In the genomic region with DNA sequence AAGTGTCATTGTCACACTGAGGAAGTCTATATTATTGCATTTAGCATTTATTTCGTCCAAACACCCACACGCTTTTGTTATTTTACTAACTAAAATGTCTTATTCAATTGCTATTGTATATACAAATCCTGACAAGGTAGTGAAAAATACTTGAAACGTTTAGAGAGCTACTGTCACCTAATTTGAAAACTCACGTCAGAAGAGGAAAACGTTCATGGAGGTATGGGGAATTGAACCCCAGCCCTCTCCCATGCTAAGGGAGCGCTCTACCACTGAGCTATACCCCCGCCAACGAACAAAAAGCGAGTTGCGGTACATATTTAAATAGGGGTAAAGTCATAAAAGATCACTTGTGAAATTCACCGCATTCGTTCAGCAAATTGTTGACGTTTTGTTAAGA, we compare ENCODE assay signal across 2 worm cellular contexts.
A peak's percentile ranks its signal among the peaks of the same experiment; 100 is the strongest.
TF ChIP-seq lines count a peak whose summit lies in the region.

No protein-coding gene starts in this region.

TF ChIP-seq in whole organism, L4 larva, 104 proteins besides CTCF, POLR2A, EP300 and RAD21 (continued from another document):
- TF ChIP-seq cey-2 (tag; optimal IDR thresholded peaks at IDR 0.05; lab: Kevin White, UChicago; ENCODE audit: borderline replicate concordance, insufficient read depth) (no peak), F49E8.2 (tag; optimal IDR thresholded peaks at IDR 0.05; lab: Kevin White, UChicago; ENCODE audit: borderline replicate concordance) (peak; percentile 35), mxl-2 (GFP tag; conservative IDR thresholded peaks at IDR 0.05; lab: Robert Waterston, UW) (no peak), ctbp-1 (GFP tag; IDR thresholded peaks at IDR 0.05; lab: Robert Waterston, UW) (0 out of 2 replicates have a peak, but pooled peaks have one; percentile 33), set-16 (GFP tag; IDR thresholded peaks at IDR 0.05; lab: Robert Waterston, UW) (no peak), lir-3 (tag; optimal IDR thresholded peaks at IDR 0.05; lab: Kevin White, UChicago) (peak; percentile 59), php-3 (GFP tag; IDR thresholded peaks at IDR 0.05; lab: Robert Waterston, UW) (peak; percentile 56; the same call in 1 of the 2 replicates), daf-19 (GFP tag; conservative IDR thresholded peaks at IDR 0.05; lab: Robert Waterston, UW) (0 out of 2 replicates have a peak, but pooled peaks have one; percentile 24), hmg-1.1 (GFP tag; IDR thresholded peaks at IDR 0.05; lab: Robert Waterston, UW) (peak; percentile 51), mdl-1 (tag; optimal IDR thresholded peaks at IDR 0.05; lab: Kevin White, UChicago) (no peak), ceh-82 (tag; optimal IDR thresholded peaks at IDR 0.05; lab: Kevin White, UChicago) (no peak), sdz-12 (GFP tag; optimal IDR thresholded peaks at IDR 0.05; lab: Kevin White, UChicago) (no peak), pqm-1 (tag; optimal IDR thresholded peaks at IDR 0.05; lab: Kevin White, UChicago) (no peak), ZK337.2 (GFP tag; IDR thresholded peaks at IDR 0.05; lab: Robert Waterston, UW) (peak; percentile 60; the same call in 1 of the 2 replicates), T20F7.1 (GFP tag; optimal IDR thresholded peaks at IDR 0.05; lab: Kevin White, UChicago) (peak; percentile 19), nhr-237 (tag; optimal IDR thresholded peaks at IDR 0.05; lab: Kevin White, UChicago) (no peak), dve-1 (tag; optimal IDR thresholded peaks at IDR 0.05; lab: Kevin White, UChicago; ENCODE audit: insufficient read depth) (no peak), nhr-111 (GFP tag; optimal IDR thresholded peaks at IDR 0.05; lab: Kevin White, UChicago) (peak; percentile 5), ceh-20 (GFP tag; IDR thresholded peaks at IDR 0.05; lab: Robert Waterston, UW) (no peak), aha-1 (tag; lab: Kevin White, UChicago) (peak; percentile 86), pha-4 (GFP tag; IDR thresholded peaks at IDR 0.05; lab: Robert Waterston, UW) (peak; percentile 85), pha-4 (tag; optimal IDR thresholded peaks at IDR 0.05; lab: Kevin White, UChicago) (no peak), zfp-3 (GFP tag; conservative IDR thresholded peaks at IDR 0.05; lab: Robert Waterston, UW) (0 out of 2 replicates have a peak, but pooled peaks have one; percentile 9), egl-27 (tag; optimal IDR thresholded peaks at IDR 0.05; lab: Kevin White, UChicago) (no peak), nhr-48 (tag; optimal IDR thresholded peaks at IDR 0.05; lab: Kevin White, UChicago) (peak; percentile 35), hlh-30 (tag; optimal IDR thresholded peaks at IDR 0.05; lab: Kevin White, UChicago; ENCODE audit: insufficient read depth) (peak; percentile 41), gei-8 (GFP tag; optimal IDR thresholded peaks at IDR 0.05; lab: Kevin White, UChicago) (peak; percentile 3), mdt-29 (GFP tag; IDR thresholded peaks at IDR 0.05; lab: Robert Waterston, UW) (peak; percentile 57; the same call in 1 of the 2 replicates), F26F4.8 (GFP tag; conservative IDR thresholded peaks at IDR 0.05; lab: Robert Waterston, UW) (0 out of 2 replicates have a peak, but pooled peaks have one; percentile 47), lin-39 (tag; optimal IDR thresholded peaks at IDR 0.05; lab: Kevin White, UChicago) (no peak), dmd-8 (GFP tag; IDR thresholded peaks at IDR 0.05; lab: Robert Waterston, UW) (peak; percentile 67; the same call in 1 of the 2 replicates), madf-9 (GFP tag; conservative IDR thresholded peaks at IDR 0.05; lab: Robert Waterston, UW) (no peak), daf-16 (GFP tag; optimal IDR thresholded peaks at IDR 0.05; lab: Kevin White, UChicago) (peak; percentile 18 to 84), daf-16 (tag; optimal IDR thresholded peaks at IDR 0.05; lab: Kevin White, UChicago) (peak; percentile 65), snpc-4 (tag; optimal IDR thresholded peaks at IDR 0.05; lab: Kevin White, UChicago) (no peak), skn-1 (tag; optimal IDR thresholded peaks at IDR 0.05; lab: Kevin White, UChicago) (no peak), mxl-3 (GFP tag; optimal IDR thresholded peaks at IDR 0.05; lab: Kevin White, UChicago) (peak; percentile 36), unc-62 (GFP tag; optimal IDR thresholded peaks at IDR 0.05 in 1 of 2; lab: Kevin White, UChicago) (no peak), unc-62 (tag; optimal IDR thresholded peaks at IDR 0.05; lab: Kevin White, UChicago) (no peak), nhr-76 (tag; optimal IDR thresholded peaks at IDR 0.05; lab: Kevin White, UChicago) (no peak), daf-12 (tag; optimal IDR thresholded peaks at IDR 0.05; lab: Kevin White, UChicago) (no peak), nhr-25 (tag; optimal IDR thresholded peaks at IDR 0.05; lab: Kevin White, UChicago; ENCODE audit: borderline replicate concordance, insufficient read depth) (peak; percentile 20), egl-43 (GFP tag; IDR thresholded peaks at IDR 0.05; lab: Robert Waterston, UW) (no peak), madf-5 (GFP tag; IDR thresholded peaks at IDR 0.05; lab: Robert Waterston, UW) (no peak), spr-3 (GFP tag; optimal IDR thresholded peaks at IDR 0.05; lab: Kevin White, UChicago) (peak; percentile 14), saeg-2 (GFP tag; IDR thresholded peaks at IDR 0.05; lab: Robert Waterston, UW) (0 out of 2 replicates have a peak, but pooled peaks have one; percentile 32), spr-1 (tag; optimal IDR thresholded peaks at IDR 0.05; lab: Kevin White, UChicago) (peak; percentile 14), rbr-2 (tag; optimal IDR thresholded peaks at IDR 0.05; lab: Kevin White, UChicago) (peak; percentile 44), arid-1 (GFP tag; conservative IDR thresholded peaks at IDR 0.05; lab: Robert Waterston, UW) (peak; percentile 53), lin-1 (GFP tag; IDR thresholded peaks at IDR 0.05; lab: Robert Waterston, UW) (peak; percentile 41; the same call in 1 of the 2 replicates)
TF ChIP-seq in whole organism, L4 larva: peak in this region for 39.

TF ChIP-seq in whole organism, late embryonic, 69 proteins besides CTCF, POLR2A, EP300 and RAD21 (continued from another document):
- TF ChIP-seq elt-2 (tag; optimal IDR thresholded peaks at IDR 0.05; lab: Kevin White, UChicago) (peak; percentile 54), ceh-9 (tag; optimal IDR thresholded peaks at IDR 0.05; lab: Kevin White, UChicago) (no peak), madf-2 (tag; optimal IDR thresholded peaks at IDR 0.05; lab: Kevin White, UChicago) (peak; percentile 5), unc-3 (GFP tag; conservative IDR thresholded peaks at IDR 0.05; lab: Robert Waterston, UW) (no peak), unc-3 (tag; optimal IDR thresholded peaks at IDR 0.05; lab: Kevin White, UChicago) (no peak), Y22D7AL.16 (tag; optimal IDR thresholded peaks at IDR 0.05; lab: Kevin White, UChicago) (peak; percentile 61), gmeb-2 (tag; optimal IDR thresholded peaks at IDR 0.05; lab: Kevin White, UChicago) (peak; percentile 13), lin-11 (tag; optimal IDR thresholded peaks at IDR 0.05; lab: Kevin White, UChicago) (peak; percentile 13), ceh-14 (tag; optimal IDR thresholded peaks at IDR 0.05; lab: Kevin White, UChicago) (no peak), pat-9 (tag; optimal IDR thresholded peaks at IDR 0.05; lab: Kevin White, UChicago) (peak; percentile 27), sdc-2 (tag; optimal IDR thresholded peaks at IDR 0.05; lab: Kevin White, UChicago) (peak; percentile 22), pqm-1 (tag; optimal IDR thresholded peaks at IDR 0.05; lab: Kevin White, UChicago) (no peak), ceh-2 (tag; optimal IDR thresholded peaks at IDR 0.05; lab: Kevin White, UChicago) (no peak)
TF ChIP-seq in whole organism, late embryonic: peak in this region for 20.
